Worm (Caenorhabditis elegans) whole organism, L2 larva: ENCODE results near the gene T25B9.4.

Experiments
- R02D3.7 ChIP-seq: fragments of 150-350 bp; optimal IDR thresholded peaks from 2 replicates; lab custom pipeline; 2014; ENCODE audit warnings: missing biosample characterization, missing genetic modification characterization
- aly-2 ChIP-seq: fragments of 150-350 bp; optimal IDR thresholded peaks from 2 replicates; lab custom pipeline; 2014; ENCODE audit warnings: missing biosample characterization, missing genetic modification characterization
- fos-1 ChIP-seq: fragments of 150-350 bp; optimal IDR thresholded peaks from 2 replicates; lab custom pipeline; 2014; ENCODE audit warnings: missing biosample characterization, missing genetic modification characterization
- lin-13 ChIP-seq: fragments of 150-350 bp; optimal IDR thresholded peaks from 2 replicates; lab custom pipeline; 2014; ENCODE audit warnings: missing biosample characterization, missing genetic modification reagents, missing genetic modification characterization
- lin-39 ChIP-seq: fragments of 150-350 bp; optimal IDR thresholded peaks from 2 replicates; lab custom pipeline; 2014; ENCODE audit warnings: missing biosample characterization, missing genetic modification reagents, missing genetic modification characterization
- nhr-23 ChIP-seq: fragments of 150-350 bp; optimal IDR thresholded peaks from 2 replicates; lab custom pipeline; 2014; ENCODE audit warnings: missing biosample characterization, missing genetic modification reagents, missing genetic modification characterization
- nhr-237 ChIP-seq: fragments of 150-350 bp; optimal IDR thresholded peaks from 2 replicates; lab custom pipeline; 2014; ENCODE audit warnings: missing biosample characterization, missing genetic modification characterization
- snpc-4 ChIP-seq: fragments of 150-350 bp; optimal IDR thresholded peaks from 2 replicates; lab custom pipeline; 2014; ENCODE audit warnings: missing biosample characterization, missing genetic modification characterization
- unc-62 ChIP-seq: fragments of 150-350 bp; optimal IDR thresholded peaks from 2 replicates; lab custom pipeline; 2014; ENCODE audit warnings: missing biosample characterization, missing genetic modification reagents, missing genetic modification characterization

ce11 chrIV:10779328-10779727 lies 21.8 kb upstream of the T25B9.4 start:
- TF ChIP-seq R02D3.7 (no peak), lin-13 (no peak), lin-39 (tag; lab: Kevin White, UChicago) (no peak), nhr-23 (tag; lab: Kevin White, UChicago) (no peak), fos-1 (tag; lab: Kevin White, UChicago) (no peak), unc-62 (GFP tag; lab: Kevin White, UChicago) (no peak), snpc-4 (no peak), nhr-237 (tag; lab: Kevin White, UChicago) (no peak), aly-2 (tag; lab: Kevin White, UChicago) (no peak)
